Fruit fly (Drosophila melanogaster) whole organism, embryonic: ENCODE data around the gene CG34269.

Experiments
- Aef1 ChIP-seq: fragments of 200-800 bp; sonication (Bioruptor generic); IDR thresholded peaks from 3 replicates; pipeline ENCODE4 v1.3.6; 2022; ENCODE audit warnings: missing biosample characterization, missing genetic modification characterization
- CG10274 ChIP-seq: fragments of 200-800 bp; sonication (Bioruptor generic); optimal IDR thresholded peaks from 3 replicates; lab custom pipeline; 2017; ENCODE audit warnings: missing biosample characterization, mild to moderate bottlenecking, missing genetic modification characterization
- CG10543 ChIP-seq: fragments of 200-800 bp; sonication (Bioruptor generic); optimal IDR thresholded peaks from 3 replicates; lab custom pipeline; 2017; ENCODE audit warnings: missing biosample characterization, mild to moderate bottlenecking, missing genetic modification characterization, moderate library complexity
- CG11456 ChIP-seq: fragments of 200-800 bp; sonication (Bioruptor generic); IDR thresholded peaks from 3 replicates; pipeline ENCODE4 v1.3.6; 2022; ENCODE audit warnings: missing biosample characterization, missing genetic modification characterization
- CG11560 ChIP-seq: fragments of 200-800 bp; sonication (Bioruptor generic); IDR thresholded peaks from 3 replicates; pipeline ENCODE4 v1.3.6; 2022; ENCODE audit warnings: missing biosample characterization, missing genetic modification characterization
- CG12104 ChIP-seq: fragments of 200-800 bp; sonication (Bioruptor generic); optimal IDR thresholded peaks from 3 replicates; lab custom pipeline; 2016; ENCODE audit warnings: missing biosample characterization, missing genetic modification characterization
- CG12769 ChIP-seq: fragments of 200-800 bp; sonication (Bioruptor generic); optimal IDR thresholded peaks from 2 replicates; lab custom pipeline; 2019; ENCODE audit warnings: missing biosample characterization, mild to moderate bottlenecking, missing genetic modification characterization, moderate library complexity
- CG13624 ChIP-seq: fragments of 200-800 bp; sonication (Bioruptor generic); optimal IDR thresholded peaks from 2 replicates; lab custom pipeline; 2016; ENCODE audit warnings: missing biosample characterization, missing genetic modification characterization
- CG14014 ChIP-seq: fragments of 200-800 bp; sonication (Bioruptor generic); IDR thresholded peaks from 2 replicates; pipeline ENCODE4 v1.3.6; 2022; ENCODE audit warnings: missing biosample characterization, missing genetic modification characterization
- CG15479 ChIP-seq: fragments of 200-800 bp; sonication (Bioruptor generic); optimal IDR thresholded peaks from 3 replicates; lab custom pipeline; 2019; ENCODE audit warnings: missing biosample characterization, mild to moderate bottlenecking, missing genetic modification characterization, moderate library complexity
- CG17912 ChIP-seq: fragments of 200-800 bp; sonication (Bioruptor generic); optimal IDR thresholded peaks from 2 replicates; lab custom pipeline; 2018; ENCODE audit warnings: missing biosample characterization, mild to moderate bottlenecking, missing genetic modification characterization
- CG30020 ChIP-seq: fragments of 200-800 bp; optimal IDR thresholded peaks from 2 replicates; lab custom pipeline; 2019; ENCODE audit warnings: missing biosample characterization, mild to moderate bottlenecking, missing genetic modification characterization, moderate library complexity
- CG31388 ChIP-seq: fragments of 200-800 bp; sonication (Bioruptor generic); optimal IDR thresholded peaks from 2 replicates; lab custom pipeline; 2016; ENCODE audit warnings: missing biosample characterization, missing genetic modification characterization
- CG5180 ChIP-seq: fragments of 200-800 bp; sonication (Bioruptor generic); optimal IDR thresholded peaks from 3 replicates; lab custom pipeline; 2017; ENCODE audit warnings: missing biosample characterization, missing genetic modification characterization, mild to moderate bottlenecking, moderate library complexity, missing genetic modification reagents
- CG6254 ChIP-seq: fragments of 200-800 bp; sonication (Bioruptor generic); optimal IDR thresholded peaks from 3 replicates; lab custom pipeline; 2017; ENCODE audit warnings: mild to moderate bottlenecking, missing biosample characterization, missing genetic modification reagents, missing genetic modification characterization
- CG6765 ChIP-seq: fragments of 200-800 bp; sonication (Bioruptor generic); optimal IDR thresholded peaks from 3 replicates; lab custom pipeline; 2017; ENCODE audit warnings: missing biosample characterization, mild to moderate bottlenecking, missing genetic modification characterization
- CG7556 ChIP-seq: fragments of 200-800 bp; sonication (Bioruptor generic); optimal IDR thresholded peaks from 2 replicates; lab custom pipeline; 2017; ENCODE audit warnings: missing biosample characterization, mild to moderate bottlenecking, missing genetic modification characterization
- CG7987 ChIP-seq: fragments of 200-800 bp; sonication (Bioruptor generic); optimal IDR thresholded peaks from 2 replicates; lab custom pipeline; 2018; ENCODE audit warnings: missing biosample characterization, mild to moderate bottlenecking, missing genetic modification characterization, moderate library complexity
- CG8290 ChIP-seq, 3 experiments: fragments of 200-800 bp; sonication (Bioruptor generic); optimal IDR thresholded peaks; 2 replicates each; lab custom pipeline; 2016 to 2019; ENCODE audit warnings: missing biosample characterization in 3 of 3, missing genetic modification characterization in 3 of 3, mild to moderate bottlenecking in 2 of 3, moderate library complexity in 1 of 3
- CG8388 ChIP-seq: fragments of 200-800 bp; sonication (Bioruptor generic); optimal IDR thresholded peaks from 2 replicates; lab custom pipeline; 2019; ENCODE audit warnings: missing biosample characterization, mild to moderate bottlenecking, missing genetic modification characterization, moderate library complexity
- Camta ChIP-seq: fragments of 200-800 bp; sonication (Bioruptor generic); optimal IDR thresholded peaks from 2 replicates; lab custom pipeline; 2016; ENCODE audit warnings: missing biosample characterization, missing genetic modification characterization
- CrebB ChIP-seq: fragments of 200-800 bp; sonication (Bioruptor generic); optimal IDR thresholded peaks from 3 replicates; lab custom pipeline; 2018; ENCODE audit warnings: missing biosample characterization, mild to moderate bottlenecking, missing genetic modification characterization
- D19A ChIP-seq: fragments of 200-800 bp; optimal IDR thresholded peaks from 3 replicates; lab custom pipeline; 2019; ENCODE audit warnings: missing biosample characterization, mild to moderate bottlenecking, missing genetic modification characterization, moderate library complexity
- Dad ChIP-seq: fragments of 200-800 bp; sonication (Bioruptor generic); optimal IDR thresholded peaks from 3 replicates; lab custom pipeline; 2016; ENCODE audit warnings: missing biosample characterization, missing genetic modification characterization
- ERR ChIP-seq: fragments of 200-800 bp; sonication (Bioruptor generic); optimal IDR thresholded peaks from 2 replicates; lab custom pipeline; 2016; ENCODE audit warnings: missing biosample characterization, missing genetic modification characterization
- Gsc ChIP-seq: fragments of 200-800 bp; sonication (Bioruptor generic); IDR thresholded peaks from 2 replicates; pipeline ENCODE4 v1.3.6; 2022; ENCODE audit warnings: missing biosample characterization, missing genetic modification characterization
- Jarid2 ChIP-seq: fragments of 200-800 bp; sonication (Bioruptor generic); optimal IDR thresholded peaks from 3 replicates; lab custom pipeline; 2017; ENCODE audit warnings: mild to moderate bottlenecking, missing biosample characterization, missing genetic modification reagents, missing genetic modification characterization
- MBD-R2 ChIP-seq: fragments of 200-800 bp; sonication (Bioruptor generic); IDR thresholded peaks from 2 replicates; pipeline ENCODE4 v1.3.6; 2022; ENCODE audit warnings: missing biosample characterization, missing genetic modification characterization
- NC2α ChIP-seq: fragments of 200-800 bp; sonication (Bioruptor generic); optimal IDR thresholded peaks from 2 replicates; lab custom pipeline; 2016; ENCODE audit warnings: missing biosample characterization, missing genetic modification characterization
- NK7.1 ChIP-seq: fragments of 200-800 bp; sonication (Bioruptor generic); optimal IDR thresholded peaks from 3 replicates; lab custom pipeline; 2016; ENCODE audit warnings: missing biosample characterization, missing genetic modification characterization
- Six4 ChIP-seq: fragments of 200-800 bp; sonication (Bioruptor generic); optimal IDR thresholded peaks from 2 replicates; lab custom pipeline; 2016; ENCODE audit warnings: missing biosample characterization, missing genetic modification characterization
- dpn ChIP-seq, 2 experiments: fragments of 200-800 bp; sonication (Bioruptor generic); optimal IDR thresholded peaks; 3 replicates each; lab custom pipeline; 2016; ENCODE audit warnings: missing biosample characterization in 2 of 2, missing genetic modification characterization in 2 of 2
- dysf ChIP-seq: fragments of 200-800 bp; sonication (Bioruptor generic); IDR thresholded peaks from 3 replicates; pipeline ENCODE4 v1.3.6; 2022; ENCODE audit warnings: missing biosample characterization, missing genetic modification characterization
- esg ChIP-seq: fragments of 200-800 bp; sonication (Bioruptor generic); conservative IDR thresholded peaks from 2 replicates; pipeline ENCODE4 v1.3.6; 2022; ENCODE audit warnings: missing biosample characterization, missing genetic modification characterization
- eve ChIP-seq, 2 experiments: fragments of >200 bp; optimal IDR thresholded peaks; 2 replicates each; lab custom pipeline; 2017; ENCODE audit warnings: missing biosample characterization in 2 of 2, missing genetic modification characterization in 2 of 2
- fd102C ChIP-seq: fragments of 200-800 bp; sonication (Bioruptor generic); optimal IDR thresholded peaks from 2 replicates; lab custom pipeline; 2018; ENCODE audit warnings: missing biosample characterization, mild to moderate bottlenecking, missing genetic modification characterization, moderate library complexity
- fd64A ChIP-seq: fragments of 200-800 bp; sonication (Bioruptor generic); optimal IDR thresholded peaks from 3 replicates; lab custom pipeline; 2018; ENCODE audit warnings: missing biosample characterization, mild to moderate bottlenecking, missing genetic modification characterization
- gce ChIP-seq: fragments of 200-800 bp; sonication (Bioruptor generic); IDR thresholded peaks from 3 replicates; pipeline ENCODE4 v1.3.6; 2022; ENCODE audit warnings: missing biosample characterization, missing genetic modification characterization
- gfzf ChIP-seq: fragments of 200-800 bp; sonication (Bioruptor generic); optimal IDR thresholded peaks from 2 replicates; lab custom pipeline; 2016; ENCODE audit warnings: missing biosample characterization, mild to moderate bottlenecking, missing genetic modification characterization, moderate library complexity
- her ChIP-seq: fragments of 200-800 bp; sonication (Bioruptor generic); optimal IDR thresholded peaks from 2 replicates; lab custom pipeline; 2016; ENCODE audit warnings: missing biosample characterization, missing genetic modification characterization
- jing ChIP-seq: fragments of 200-800 bp; sonication (Bioruptor generic); optimal IDR thresholded peaks from 2 replicates; lab custom pipeline; 2018; ENCODE audit warnings: missing biosample characterization, mild to moderate bottlenecking, missing genetic modification characterization
- ken ChIP-seq: fragments of 200-800 bp; sonication (Bioruptor generic); IDR thresholded peaks from 3 replicates; pipeline ENCODE4 v1.3.6; 2022; ENCODE audit warnings: missing biosample characterization, missing genetic modification characterization
- pita ChIP-seq: fragments of 200-800 bp; sonication (Bioruptor generic); optimal IDR thresholded peaks from 2 replicates; lab custom pipeline; 2017; ENCODE audit warnings: missing biosample characterization, mild to moderate bottlenecking, missing genetic modification characterization
- pnt ChIP-seq: fragments of 200-800 bp; sonication (Bioruptor generic); optimal IDR thresholded peaks from 3 replicates; lab custom pipeline; 2016; ENCODE audit warnings: missing biosample characterization, missing genetic modification characterization
- pros ChIP-seq: fragments of 200-800 bp; sonication (Bioruptor generic); optimal IDR thresholded peaks from 3 replicates; lab custom pipeline; 2019; ENCODE audit warnings: missing biosample characterization, mild to moderate bottlenecking, missing genetic modification characterization, moderate library complexity
- sens-2 ChIP-seq: fragments of 200-800 bp; sonication (Bioruptor generic); IDR thresholded peaks from 2 replicates; pipeline ENCODE4 v1.3.6; 2022; ENCODE audit warnings: missing biosample characterization, missing genetic modification characterization
- sna ChIP-seq: fragments of 200-800 bp; sonication (Bioruptor generic); IDR thresholded peaks from 2 replicates; pipeline ENCODE4 v1.3.6; 2022; ENCODE audit warnings: missing biosample characterization, missing genetic modification characterization; ENCODE audit not compliant: partially characterized antibody
- so ChIP-seq: fragments of 200-800 bp; sonication (Bioruptor generic); IDR thresholded peaks from 3 replicates; pipeline ENCODE4 v1.3.6; 2022; ENCODE audit warnings: missing biosample characterization, missing genetic modification characterization
- stc ChIP-seq: fragments of 200-800 bp; sonication (Bioruptor generic); IDR thresholded peaks from 2 replicates; pipeline ENCODE4 v1.3.6; 2022; ENCODE audit warnings: missing biosample characterization, missing genetic modification characterization
- tx ChIP-seq: fragments of 200-800 bp; sonication (Bioruptor generic); optimal IDR thresholded peaks from 2 replicates; lab custom pipeline; 2016; ENCODE audit warnings: missing biosample characterization, missing genetic modification characterization

The CG34269 gene

dm6 chr3L:505782-506408, 22.2 kb upstream of the CG34269 start (continued):
- TF ChIP-seq eve (GFP tag; optimal IDR thresholded peaks at IDR 0.05; lab: Kevin White, UChicago) (no peak), CG31388 (GFP tag; lab: Kevin White, UChicago) (no peak), fd102C (GFP tag; lab: Kevin White, UChicago) (peak; percentile 39), dpn (GFP tag; optimal IDR thresholded peaks at IDR 0.05; lab: Kevin White, UChicago) (peak; percentile 80 to 81), Camta (GFP tag; lab: Kevin White, UChicago) (peak; percentile 63), esg (GFP tag; lab: Robert Waterston, UW) (peak; percentile 51), pnt (GFP tag; lab: Kevin White, UChicago) (peak; percentile 88), CG14014 (GFP tag; lab: Robert Waterston, UW) (peak; percentile 66), her (GFP tag; lab: Kevin White, UChicago) (peak; percentile 68), fd64A (no peak), CG7987 (GFP tag; lab: Kevin White, UChicago) (peak; percentile 79), gfzf (GFP tag; lab: Kevin White, UChicago) (peak; percentile 18), sna (GFP tag; lab: Robert Waterston, UW) (no peak), Aef1 (GFP tag; lab: Robert Waterston, UW) (peak; percentile 69), jing (no peak), CG17912 (GFP tag; lab: Kevin White, UChicago) (peak; percentile 86), CG8388 (no peak), so (GFP tag; lab: Robert Waterston, UW) (peak; percentile 65; the same call in 1 of the 3 replicates), NC2α (peak; percentile 50), CG30020 (tag; lab: Kevin White, UChicago) (no peak), CG10274 (GFP tag; lab: Kevin White, UChicago) (peak; percentile 44), Six4 (GFP tag; lab: Kevin White, UChicago) (peak; percentile 55), CG11560 (tag; lab: Robert Waterston, UW) (peak; percentile 72; the same call in 2 of the 3 replicates), CG6765 (peak; percentile 31), dysf (GFP tag; lab: Robert Waterston, UW) (peak; percentile 78), stc (GFP tag; lab: Robert Waterston, UW) (0 out of 2 replicates have a peak, but pooled peaks have one; percentile 22), NK7.1 (GFP tag; lab: Kevin White, UChicago) (peak; percentile 35), D19A (tag; lab: Kevin White, UChicago) (no peak), gce (GFP tag; lab: Robert Waterston, UW) (peak; percentile 75; the same call in 2 of the 3 replicates), CG11456 (peak; percentile 97), CrebB (tag; lab: Kevin White, UChicago) (no peak), CG8290 (GFP tag; optimal IDR thresholded peaks at IDR 0.05; lab: Kevin White, UChicago) (peak; percentile 81), CG8290 (tag; optimal IDR thresholded peaks at IDR 0.05; lab: Kevin White, UChicago) (peak; percentile 23 to 93), pita (GFP tag; lab: Kevin White, UChicago) (peak; percentile 91), pros (GFP tag; lab: Kevin White, UChicago) (no peak), Gsc (GFP tag; lab: Robert Waterston, UW) (no peak), tx (GFP tag; lab: Kevin White, UChicago) (peak; percentile 69), Jarid2 (GFP tag; lab: Kevin White, UChicago) (peak; percentile 6), ERR (GFP tag; lab: Kevin White, UChicago) (peak; percentile 30), CG15479 (GFP tag; lab: Kevin White, UChicago) (no peak), sens-2 (GFP tag; lab: Robert Waterston, UW) (peak; percentile 66), CG12769 (tag; lab: Kevin White, UChicago) (peak; percentile 68), CG12104 (peak; percentile 32), Dad (GFP tag; lab: Kevin White, UChicago) (peak; percentile 66), CG5180 (GFP tag; lab: Kevin White, UChicago) (no peak), ken (GFP tag; lab: Robert Waterston, UW) (peak; percentile 84), CG10543 (GFP tag; lab: Kevin White, UChicago) (peak; percentile 60), CG6254 (no peak), MBD-R2 (GFP tag; lab: Robert Waterston, UW) (no peak), CG13624 (GFP tag; lab: Kevin White, UChicago) (peak; percentile 88), CG7556 (GFP tag; lab: Kevin White, UChicago) (peak; percentile 25)
